Worm (Caenorhabditis elegans) whole organism, early embryonic: ENCODE data around the gene F21G4.3.

ENCODE experiments used
- B0310.2 ChIP-seq: sonication (generic microtip); optimal IDR thresholded peaks from 2 replicates; lab custom pipeline; 2016; ENCODE audit warnings: mild to moderate bottlenecking, missing genetic modification characterization, missing compliant biosample characterization
- F13C5.2 ChIP-seq: sonication (generic microtip); optimal IDR thresholded peaks from 2 replicates; lab custom pipeline; 2017; ENCODE audit warnings: mild to moderate bottlenecking, missing genetic modification characterization, inconsistent platforms, missing compliant biosample characterization
- aly-1 ChIP-seq: sonication (generic microtip); optimal IDR thresholded peaks from 2 replicates; lab custom pipeline; 2016; ENCODE audit warnings: missing genetic modification characterization, missing compliant biosample characterization
- ama-1 ChIP-seq: fragments of 150-350 bp; optimal IDR thresholded peaks from 2 replicates; lab custom pipeline; 2014
- ceh-13 ChIP-seq: fragments of 200-800 bp; sonication (Bioruptor generic); optimal IDR thresholded peaks from 2 replicates; lab custom pipeline; 2018; ENCODE audit warnings: mild to moderate bottlenecking, missing genetic modification characterization, missing compliant biosample characterization
- ceh-36 ChIP-seq: sonication (generic microtip); optimal IDR thresholded peaks from 2 replicates; lab custom pipeline; 2016; ENCODE audit warnings: missing genetic modification characterization, inconsistent platforms, missing compliant biosample characterization
- flt-1 ChIP-seq: fragments of 200-800 bp; sonication (Bioruptor generic); IDR thresholded peaks from 2 replicates; pipeline ENCODE4 v1.3.6; 2022; ENCODE audit warnings: missing genetic modification characterization, missing compliant biosample characterization
- hmg-4 ChIP-seq: fragments of 200-800 bp; sonication (Bioruptor generic); optimal IDR thresholded peaks from 2 replicates; lab custom pipeline; 2018; ENCODE audit warnings: mild to moderate bottlenecking, missing genetic modification characterization, missing compliant biosample characterization
- hnd-1 ChIP-seq: sonication (generic microtip); optimal IDR thresholded peaks from 2 replicates; lab custom pipeline; 2016; ENCODE audit warnings: missing genetic modification characterization, missing compliant biosample characterization
- pes-1 ChIP-seq: fragments of 200-800 bp; sonication (Bioruptor generic); IDR thresholded peaks from 2 replicates; pipeline ENCODE4 v1.3.6; 2022; ENCODE audit warnings: missing genetic modification reagents, missing genetic modification characterization, missing compliant biosample characterization
- scrt-1 ChIP-seq: fragments of 200-800 bp; sonication (Bioruptor generic); IDR thresholded peaks from 2 replicates; pipeline ENCODE4 v1.3.6; 2022; ENCODE audit warnings: missing genetic modification characterization, missing compliant biosample characterization
- tbx-11 ChIP-seq: fragments of 200-800 bp; sonication (Bioruptor generic); IDR thresholded peaks from 2 replicates; pipeline ENCODE4 v1.3.6; 2022; ENCODE audit warnings: missing genetic modification characterization, missing compliant biosample characterization
- tbx-37 ChIP-seq: fragments of 200-800 bp; sonication (Bioruptor generic); conservative IDR thresholded peaks from 2 replicates; pipeline ENCODE4 v1.3.6; 2022; ENCODE audit warnings: missing genetic modification reagents, missing genetic modification characterization, missing compliant biosample characterization

ce11 chrX:9921257-9921656, 26.3 kb downstream of the F21G4.3 start, which contains the start of gene C17G1.2:
- no peak for TF ChIP-seq ama-1 (lab: Kevin White, UChicago)
- TF ChIP-seq B0310.2 (tag; lab: Kevin White, UChicago), result no peak
- TF ChIP-seq flt-1 (GFP tag; lab: Robert Waterston, UW), result no peak
- TF ChIP-seq ceh-13 (GFP tag; lab: Kevin White, UChicago), result no peak
- TF ChIP-seq scrt-1 (GFP tag; lab: Robert Waterston, UW), result no peak
- TF ChIP-seq F13C5.2 (tag; lab: Kevin White, UChicago), result no peak
- no peak for TF ChIP-seq tbx-37 (GFP tag; lab: Robert Waterston, UW)
- TF ChIP-seq ceh-36 (tag; lab: Kevin White, UChicago), result no peak
- no peak for TF ChIP-seq hmg-4 (GFP tag; lab: Kevin White, UChicago)
- no peak for TF ChIP-seq tbx-11 (GFP tag; lab: Robert Waterston, UW)
- no peak for TF ChIP-seq aly-1 (tag; lab: Kevin White, UChicago)
- TF ChIP-seq pes-1 (GFP tag; lab: Robert Waterston, UW), result no peak
- TF ChIP-seq hnd-1, result no peak
